Worm (Caenorhabditis elegans) whole organism, L2 larva: ENCODE measurements around the gene josd-1.

Experiments
- R02D3.7 ChIP-seq: fragments of 150-350 bp; optimal IDR thresholded peaks from 2 replicates; lab custom pipeline; 2014; ENCODE audit warnings: missing biosample characterization, missing genetic modification characterization
- aly-2 ChIP-seq: fragments of 150-350 bp; optimal IDR thresholded peaks from 2 replicates; lab custom pipeline; 2014; ENCODE audit warnings: missing biosample characterization, missing genetic modification characterization
- ama-1 ChIP-seq: fragments of 150-350 bp; optimal IDR thresholded peaks from 2 replicates; lab custom pipeline; 2018; ENCODE audit warnings: inconsistent platforms
- ceh-82 ChIP-seq: fragments of 150-350 bp; optimal IDR thresholded peaks from 2 replicates; lab custom pipeline; 2014; ENCODE audit warnings: missing biosample characterization, missing genetic modification characterization
- egl-27 ChIP-seq: sonication (generic microtip); optimal IDR thresholded peaks from 3 replicates; lab custom pipeline; 2017; ENCODE audit warnings: missing biosample characterization, missing genetic modification reagents, missing genetic modification characterization
- mab-5 ChIP-seq: fragments of 150-350 bp; optimal IDR thresholded peaks from 2 replicates; lab custom pipeline; 2014; ENCODE audit warnings: missing biosample characterization, missing genetic modification characterization
- nhr-237 ChIP-seq: fragments of 150-350 bp; optimal IDR thresholded peaks from 2 replicates; lab custom pipeline; 2014; ENCODE audit warnings: missing biosample characterization, missing genetic modification characterization
- sem-4 ChIP-seq: fragments of 150-350 bp; optimal IDR thresholded peaks from 2 replicates; lab custom pipeline; 2014; ENCODE audit warnings: missing biosample characterization, missing genetic modification reagents, missing genetic modification characterization
- snpc-4 ChIP-seq: fragments of 150-350 bp; optimal IDR thresholded peaks from 2 replicates; lab custom pipeline; 2014; ENCODE audit warnings: missing biosample characterization, missing genetic modification characterization
- unc-62 ChIP-seq: fragments of 150-350 bp; optimal IDR thresholded peaks from 2 replicates; lab custom pipeline; 2014; ENCODE audit warnings: missing biosample characterization, missing genetic modification reagents, missing genetic modification characterization
- zag-1 ChIP-seq: fragments of 150-350 bp; optimal IDR thresholded peaks from 2 replicates; lab custom pipeline; 2014; ENCODE audit warnings: missing biosample characterization, missing genetic modification characterization
- ztf-1 ChIP-seq: fragments of 200-800 bp; sonication (Bioruptor generic); conservative IDR thresholded peaks from 2 replicates; pipeline ENCODE4 v1.3.6; 2022; ENCODE audit warnings: missing genetic modification characterization, missing compliant biosample characterization

DNA sequence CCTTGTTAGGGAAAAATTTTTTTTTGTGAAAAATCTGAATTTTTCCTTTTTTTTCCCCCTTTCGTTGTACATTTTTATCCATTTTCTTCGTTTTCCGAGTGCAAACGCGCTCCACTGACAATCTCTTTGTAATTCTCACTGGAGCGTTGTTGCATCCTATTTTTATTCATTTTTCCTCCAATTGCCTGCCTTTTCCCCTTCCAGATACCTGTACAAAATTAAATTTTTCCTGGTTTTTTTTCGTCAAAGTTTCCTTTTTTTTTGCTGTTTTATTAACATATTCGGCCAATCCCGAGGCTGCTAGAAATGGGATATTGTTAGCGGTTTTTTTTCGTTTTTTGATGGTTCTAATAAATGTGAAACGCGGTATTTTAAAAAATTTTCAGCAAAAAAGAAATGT lies 25.0 kb upstream of the josd-1 start:
- TF ChIP-seq egl-27 (tag; lab: Kevin White, UChicago) (no peak), ceh-82 (tag; lab: Kevin White, UChicago) (no peak), ztf-1 (GFP tag; lab: Robert Waterston, UW) (no peak), zag-1 (tag; lab: Kevin White, UChicago) (no peak), R02D3.7 (tag; lab: Kevin White, UChicago) (no peak), nhr-237 (tag; lab: Kevin White, UChicago) (no peak), unc-62 (GFP tag; lab: Kevin White, UChicago) (no peak), sem-4 (tag; lab: Kevin White, UChicago) (no peak), aly-2 (tag; lab: Kevin White, UChicago) (no peak), ama-1 (lab: Kevin White, UChicago) (peak; percentile 12), snpc-4 (tag; lab: Kevin White, UChicago) (no peak), mab-5 (tag; lab: Kevin White, UChicago) (no peak)
